Worm (Caenorhabditis elegans) whole organism, L2 larva: ENCODE results near the gene B0218.5.

ENCODE experiments used
- C34F6.9 ChIP-seq: fragments of 150-350 bp; optimal IDR thresholded peaks from 2 replicates; lab custom pipeline; 2014; ENCODE audit warnings: missing biosample characterization, missing genetic modification characterization
- F13H6.1 ChIP-seq: sonication (generic microtip); optimal IDR thresholded peaks from 2 replicates; lab custom pipeline; 2016; ENCODE audit warnings: missing genetic modification characterization, missing compliant biosample characterization
- R02D3.7 ChIP-seq: fragments of 150-350 bp; optimal IDR thresholded peaks from 2 replicates; lab custom pipeline; 2014; ENCODE audit warnings: missing biosample characterization, missing genetic modification characterization
- Y55F3AM.14 ChIP-seq: fragments of 200-800 bp; sonication (Bioruptor generic); optimal IDR thresholded peaks from 2 replicates; lab custom pipeline; 2018; ENCODE audit warnings: mild to moderate bottlenecking, missing genetic modification characterization, missing compliant biosample characterization
- ZK546.5 ChIP-seq: sonication (generic microtip); optimal IDR thresholded peaks from 2 replicates; lab custom pipeline; 2017; ENCODE audit warnings: missing biosample characterization, missing genetic modification characterization
- alr-1 ChIP-seq: fragments of 150-350 bp; optimal IDR thresholded peaks from 2 replicates; lab custom pipeline; 2014; ENCODE audit warnings: missing biosample characterization, missing genetic modification characterization
- blmp-1 ChIP-seq: sonication (generic microtip); optimal IDR thresholded peaks from 2 replicates; lab custom pipeline; 2017; ENCODE audit warnings: missing genetic modification characterization, mild to moderate bottlenecking, missing compliant biosample characterization, antibody characterized with exemption, moderate library complexity; ENCODE audit not compliant: insufficient read depth
- ceh-82 ChIP-seq: fragments of 150-350 bp; optimal IDR thresholded peaks from 2 replicates; lab custom pipeline; 2014; ENCODE audit warnings: missing biosample characterization, missing genetic modification characterization
- crh-2 ChIP-seq: sonication (generic microtip); optimal IDR thresholded peaks from 2 replicates; lab custom pipeline; 2017; ENCODE audit warnings: missing biosample characterization, missing genetic modification characterization
- dmd-4 ChIP-seq: sonication (generic microtip); optimal IDR thresholded peaks from 2 replicates; lab custom pipeline; 2017; ENCODE audit warnings: missing biosample characterization, missing genetic modification characterization
- elt-1 ChIP-seq: fragments of 150-350 bp; optimal IDR thresholded peaks from 2 replicates; lab custom pipeline; 2014; ENCODE audit warnings: missing biosample characterization, missing genetic modification characterization
- fos-1 ChIP-seq: fragments of 150-350 bp; optimal IDR thresholded peaks from 2 replicates; lab custom pipeline; 2014; ENCODE audit warnings: missing biosample characterization, missing genetic modification characterization
- lin-13 ChIP-seq: fragments of 150-350 bp; optimal IDR thresholded peaks from 2 replicates; lab custom pipeline; 2014; ENCODE audit warnings: missing biosample characterization, missing genetic modification reagents, missing genetic modification characterization
- lsy-2 ChIP-seq, 2 experiments: fragments of 150-350 bp in 1 of 2; sonication (generic microtip) in 1 of 2; optimal IDR thresholded peaks; 2 replicates each; lab custom pipeline; 2014 to 2017; ENCODE audit warnings: missing biosample characterization in 2 of 2, missing genetic modification characterization in 2 of 2
- mbf-1 ChIP-seq: sonication (generic microtip); optimal IDR thresholded peaks from 2 replicates; lab custom pipeline; 2017; ENCODE audit warnings: missing biosample characterization, missing genetic modification characterization
- mdl-1 ChIP-seq, 2 experiments: fragments of 150-350 bp in 1 of 2; sonication (generic microtip) in 1 of 2; optimal IDR thresholded peaks; 2 replicates each; lab custom pipeline; 2017; ENCODE audit warnings: missing biosample characterization in 2 of 2, missing genetic modification characterization in 2 of 2
- nhr-10 ChIP-seq: sonication (generic microtip); optimal IDR thresholded peaks from 2 replicates; lab custom pipeline; 2017; ENCODE audit warnings: missing biosample characterization, missing genetic modification characterization
- nhr-129 ChIP-seq: fragments of 150-350 bp; optimal IDR thresholded peaks from 2 replicates; lab custom pipeline; 2014; ENCODE audit warnings: missing biosample characterization, missing genetic modification characterization
- nhr-21 ChIP-seq: fragments of 150-350 bp; optimal IDR thresholded peaks from 2 replicates; lab custom pipeline; 2014; ENCODE audit warnings: missing biosample characterization, missing genetic modification characterization
- nhr-23 ChIP-seq: fragments of 150-350 bp; optimal IDR thresholded peaks from 2 replicates; lab custom pipeline; 2014; ENCODE audit warnings: missing biosample characterization, missing genetic modification reagents, missing genetic modification characterization
- nhr-237 ChIP-seq: fragments of 150-350 bp; optimal IDR thresholded peaks from 2 replicates; lab custom pipeline; 2014; ENCODE audit warnings: missing biosample characterization, missing genetic modification characterization
- nhr-25 ChIP-seq: fragments of 150-350 bp; sonication (generic microtip); optimal IDR thresholded peaks from 3 replicates; lab custom pipeline; 2014; ENCODE audit warnings: missing biosample characterization, missing genetic modification characterization
- nhr-6 ChIP-seq: fragments of 150-350 bp; optimal IDR thresholded peaks from 2 replicates; lab custom pipeline; 2014; ENCODE audit warnings: missing biosample characterization, missing genetic modification characterization
- nhr-77 ChIP-seq: fragments of 150-350 bp; optimal IDR thresholded peaks from 2 replicates; lab custom pipeline; 2014; ENCODE audit warnings: missing biosample characterization, missing genetic modification characterization
- peb-1 ChIP-seq: fragments of 150-350 bp; optimal IDR thresholded peaks from 2 replicates; lab custom pipeline; 2014; ENCODE audit warnings: missing biosample characterization, missing genetic modification characterization
- sem-4 ChIP-seq: fragments of 150-350 bp; optimal IDR thresholded peaks from 2 replicates; lab custom pipeline; 2014; ENCODE audit warnings: missing biosample characterization, missing genetic modification reagents, missing genetic modification characterization
- skn-1 ChIP-seq: sonication (generic microtip); optimal IDR thresholded peaks from 2 replicates; lab custom pipeline; 2017; ENCODE audit warnings: missing biosample characterization, missing genetic modification characterization
- sma-9 ChIP-seq, 2 experiments: fragments of 150-350 bp in 1 of 2; sonication (generic microtip) in 1 of 2; optimal IDR thresholded peaks; 2 replicates each; lab custom pipeline; 2014 to 2016; ENCODE audit warnings: missing genetic modification characterization in 2 of 2, mild to moderate bottlenecking in 1 of 2, missing biosample characterization in 1 of 2, missing compliant biosample characterization in 1 of 2, missing genetic modification reagents in 1 of 2, moderate library complexity in 1 of 2
- snpc-4 ChIP-seq: fragments of 150-350 bp; optimal IDR thresholded peaks from 2 replicates; lab custom pipeline; 2014; ENCODE audit warnings: missing biosample characterization, missing genetic modification characterization
- unc-39 ChIP-seq: fragments of 150-350 bp; optimal IDR thresholded peaks from 2 replicates; lab custom pipeline; 2014; ENCODE audit warnings: missing biosample characterization, missing genetic modification characterization
- unc-55 ChIP-seq: fragments of 150-350 bp; sonication (generic microtip); optimal IDR thresholded peaks from 3 replicates; lab custom pipeline; 2014; ENCODE audit warnings: missing biosample characterization, missing genetic modification reagents, missing genetic modification characterization
- ztf-11 ChIP-seq: sonication (generic microtip); optimal IDR thresholded peaks from 2 replicates; lab custom pipeline; 2017; ENCODE audit warnings: missing biosample characterization, missing genetic modification characterization

B0218.5 gene

ce11 chrIV:8146283-8146682 is 10.8 kb downstream of the B0218.5 start (continued):
- TF ChIP-seq Y55F3AM.14 (GFP tag; lab: Kevin White, UChicago) = no peak
- TF ChIP-seq unc-39 = no peak
- peak; percentile 28 for TF ChIP-seq F13H6.1 (tag; lab: Kevin White, UChicago)
- no peak for TF ChIP-seq unc-55 (GFP tag; lab: Kevin White, UChicago)
- TF ChIP-seq ceh-82 = no peak
- no peak for TF ChIP-seq nhr-77 (tag; lab: Kevin White, UChicago)
- no peak for TF ChIP-seq sem-4 (tag; lab: Kevin White, UChicago)
- no peak for TF ChIP-seq elt-1
- no peak for TF ChIP-seq blmp-1 (tag; lab: Kevin White, UChicago)
- TF ChIP-seq nhr-23 = no peak
- TF ChIP-seq R02D3.7 (tag; lab: Kevin White, UChicago) = no peak
- peak; percentile 60 to 69 for TF ChIP-seq mdl-1 (tag; optimal IDR thresholded peaks at IDR 0.05; lab: Kevin White, UChicago)
- TF ChIP-seq peb-1 = no peak
- TF ChIP-seq nhr-129 (tag; lab: Kevin White, UChicago) = peak; percentile 42
- TF ChIP-seq nhr-237 (tag; lab: Kevin White, UChicago) = no peak
- TF ChIP-seq, all 48 proteins: peak for 11

ce11 chrIV:8144341-8144740 is 12.7 kb downstream of the B0218.5 start:
- TF ChIP-seq unc-55 (GFP tag; lab: Kevin White, UChicago) (peak; percentile 66), lsy-2 (tag; optimal IDR thresholded peaks at IDR 0.05; lab: Kevin White, UChicago) (no peak)

ce11 chrIV:8142735-8143550 is 14.1 kb downstream of the B0218.5 start, which contains the start of gene pmk-2:
Gene pmk-2 (plus strand): TSS chrIV:8143500.
- peak; percentile 54 for TF ChIP-seq fos-1 (tag; lab: Kevin White, UChicago)
- peak; percentile 4 for TF ChIP-seq snpc-4
- peak; percentile 47 for TF ChIP-seq dmd-4 (tag; lab: Kevin White, UChicago)
- peak; percentile 67 for TF ChIP-seq C34F6.9 (tag; lab: Kevin White, UChicago)
- no peak for TF ChIP-seq blmp-1 (tag; lab: Kevin White, UChicago)
- peak; percentile 46 for TF ChIP-seq unc-55 (GFP tag; lab: Kevin White, UChicago)
- TF ChIP-seq nhr-6 (tag; lab: Kevin White, UChicago) = no peak
- TF ChIP-seq nhr-10 = no peak
- no peak for TF ChIP-seq nhr-25 (tag; lab: Kevin White, UChicago)
- TF ChIP-seq lsy-2 (tag; optimal IDR thresholded peaks at IDR 0.05; lab: Kevin White, UChicago) = peak in 1 of 2 experiments; percentile 54
- TF ChIP-seq crh-2 (tag; lab: Kevin White, UChicago) = peak; percentile 52
- peak; percentile 24 for TF ChIP-seq lin-13

ce11 chrIV:8138984-8139383 is 18.1 kb downstream of the B0218.5 start, which contains the start of gene pmk-3:
Gene pmk-3 (plus strand): TSS chrIV:8139219.
- TF ChIP-seq fos-1 (tag; lab: Kevin White, UChicago) (peak; percentile 96), alr-1 (tag; lab: Kevin White, UChicago) (no peak)
- TF ChIP-seq, all 48 proteins: peak for 1

- TF ChIP-seq nhr-21 (tag; lab: Kevin White, UChicago) = no peak
- TF ChIP-seq sma-9 (GFP tag; optimal IDR thresholded peaks at IDR 0.05; lab: Kevin White, UChicago) = no peak
- no peak for TF ChIP-seq sma-9 (tag; optimal IDR thresholded peaks at IDR 0.05; lab: Kevin White, UChicago)
- TF ChIP-seq ZK546.5 (tag; lab: Kevin White, UChicago) = no peak
- no peak for TF ChIP-seq alr-1 (tag; lab: Kevin White, UChicago)
- no peak for TF ChIP-seq crh-2 (tag; lab: Kevin White, UChicago)
- TF ChIP-seq ztf-11 (tag; lab: Kevin White, UChicago) = no peak
- no peak for TF ChIP-seq mbf-1
- TF ChIP-seq blmp-1 (tag; lab: Kevin White, UChicago) = no peak
- no peak for TF ChIP-seq nhr-6 (tag; lab: Kevin White, UChicago)
- TF ChIP-seq skn-1 = no peak
Observed at ce11 chrIV:8136548-8136947, 20.5 kb downstream of the B0218.5 start.
